Worm (Caenorhabditis elegans) whole organism, L2 larva: ENCODE data around the gene Y81G3A.4.

Source experiments
- F13H6.1 ChIP-seq: sonication (generic microtip); optimal IDR thresholded peaks from 2 replicates; lab custom pipeline; 2016; ENCODE audit warnings: missing genetic modification characterization, missing compliant biosample characterization
- R02D3.7 ChIP-seq: fragments of 150-350 bp; optimal IDR thresholded peaks from 2 replicates; lab custom pipeline; 2014; ENCODE audit warnings: missing biosample characterization, missing genetic modification characterization
- Y55F3AM.14 ChIP-seq: fragments of 200-800 bp; sonication (Bioruptor generic); optimal IDR thresholded peaks from 2 replicates; lab custom pipeline; 2018; ENCODE audit warnings: mild to moderate bottlenecking, missing genetic modification characterization, missing compliant biosample characterization
- alr-1 ChIP-seq: fragments of 150-350 bp; optimal IDR thresholded peaks from 2 replicates; lab custom pipeline; 2014; ENCODE audit warnings: missing biosample characterization, missing genetic modification characterization
- aly-2 ChIP-seq: fragments of 150-350 bp; optimal IDR thresholded peaks from 2 replicates; lab custom pipeline; 2014; ENCODE audit warnings: missing biosample characterization, missing genetic modification characterization
- ama-1 ChIP-seq: fragments of 150-350 bp; optimal IDR thresholded peaks from 2 replicates; lab custom pipeline; 2018; ENCODE audit warnings: inconsistent platforms
- ceh-16 ChIP-seq: fragments of 150-350 bp; optimal IDR thresholded peaks from 2 replicates; lab custom pipeline; 2014; ENCODE audit warnings: missing biosample characterization, missing genetic modification characterization
- ceh-82 ChIP-seq: fragments of 150-350 bp; optimal IDR thresholded peaks from 2 replicates; lab custom pipeline; 2014; ENCODE audit warnings: missing biosample characterization, missing genetic modification characterization
- crh-2 ChIP-seq: sonication (generic microtip); optimal IDR thresholded peaks from 2 replicates; lab custom pipeline; 2017; ENCODE audit warnings: missing biosample characterization, missing genetic modification characterization
- dmd-4 ChIP-seq: sonication (generic microtip); optimal IDR thresholded peaks from 2 replicates; lab custom pipeline; 2017; ENCODE audit warnings: missing biosample characterization, missing genetic modification characterization
- elt-1 ChIP-seq: fragments of 150-350 bp; optimal IDR thresholded peaks from 2 replicates; lab custom pipeline; 2014; ENCODE audit warnings: missing biosample characterization, missing genetic modification characterization
- elt-3 ChIP-seq: sonication (generic microtip); optimal IDR thresholded peaks from 2 replicates; lab custom pipeline; 2017; ENCODE audit warnings: missing biosample characterization, missing genetic modification characterization
- gmeb-1 ChIP-seq: fragments of 150-350 bp; optimal IDR thresholded peaks from 2 replicates; lab custom pipeline; 2014; ENCODE audit warnings: missing biosample characterization, missing genetic modification characterization
- lin-11 ChIP-seq: fragments of 150-350 bp; sonication (generic microtip); optimal IDR thresholded peaks from 2 replicates; lab custom pipeline; 2014; ENCODE audit warnings: missing biosample characterization, missing genetic modification characterization, inconsistent platforms, mixed read lengths
- lin-13 ChIP-seq: fragments of 150-350 bp; optimal IDR thresholded peaks from 2 replicates; lab custom pipeline; 2014; ENCODE audit warnings: missing biosample characterization, missing genetic modification reagents, missing genetic modification characterization
- lsy-2 ChIP-seq, 2 experiments: fragments of 150-350 bp in 1 of 2; sonication (generic microtip) in 1 of 2; optimal IDR thresholded peaks; 2 replicates each; lab custom pipeline; 2014 to 2017; ENCODE audit warnings: missing biosample characterization in 2 of 2, missing genetic modification characterization in 2 of 2
- mab-5 ChIP-seq: fragments of 150-350 bp; optimal IDR thresholded peaks from 2 replicates; lab custom pipeline; 2014; ENCODE audit warnings: missing biosample characterization, missing genetic modification characterization
- mbf-1 ChIP-seq: sonication (generic microtip); optimal IDR thresholded peaks from 2 replicates; lab custom pipeline; 2017; ENCODE audit warnings: missing biosample characterization, missing genetic modification characterization
- nhr-12 ChIP-seq: fragments of 150-350 bp; optimal IDR thresholded peaks from 2 replicates; lab custom pipeline; 2014; ENCODE audit warnings: missing biosample characterization, missing genetic modification characterization
- nhr-21 ChIP-seq: fragments of 150-350 bp; optimal IDR thresholded peaks from 2 replicates; lab custom pipeline; 2014; ENCODE audit warnings: missing biosample characterization, missing genetic modification characterization
- nhr-23 ChIP-seq: fragments of 150-350 bp; optimal IDR thresholded peaks from 2 replicates; lab custom pipeline; 2014; ENCODE audit warnings: missing biosample characterization, missing genetic modification reagents, missing genetic modification characterization
- nhr-237 ChIP-seq: fragments of 150-350 bp; optimal IDR thresholded peaks from 2 replicates; lab custom pipeline; 2014; ENCODE audit warnings: missing biosample characterization, missing genetic modification characterization
- nhr-25 ChIP-seq: fragments of 150-350 bp; sonication (generic microtip); optimal IDR thresholded peaks from 3 replicates; lab custom pipeline; 2014; ENCODE audit warnings: missing biosample characterization, missing genetic modification characterization
- peb-1 ChIP-seq: fragments of 150-350 bp; optimal IDR thresholded peaks from 2 replicates; lab custom pipeline; 2014; ENCODE audit warnings: missing biosample characterization, missing genetic modification characterization
- skn-1 ChIP-seq: sonication (generic microtip); optimal IDR thresholded peaks from 2 replicates; lab custom pipeline; 2017; ENCODE audit warnings: missing biosample characterization, missing genetic modification characterization
- sma-3 ChIP-seq: sonication (generic microtip); optimal IDR thresholded peaks from 2 replicates; lab custom pipeline; 2016; ENCODE audit warnings: missing genetic modification reagents, missing genetic modification characterization, missing compliant biosample characterization
- sma-9 ChIP-seq, 2 experiments: fragments of 150-350 bp in 1 of 2; sonication (generic microtip) in 1 of 2; optimal IDR thresholded peaks; 2 replicates each; lab custom pipeline; 2014 to 2016; ENCODE audit warnings: missing genetic modification characterization in 2 of 2, mild to moderate bottlenecking in 1 of 2, missing biosample characterization in 1 of 2, missing compliant biosample characterization in 1 of 2, missing genetic modification reagents in 1 of 2, moderate library complexity in 1 of 2
- unc-62 ChIP-seq: fragments of 150-350 bp; optimal IDR thresholded peaks from 2 replicates; lab custom pipeline; 2014; ENCODE audit warnings: missing biosample characterization, missing genetic modification reagents, missing genetic modification characterization
- zag-1 ChIP-seq: fragments of 150-350 bp; optimal IDR thresholded peaks from 2 replicates; lab custom pipeline; 2014; ENCODE audit warnings: missing biosample characterization, missing genetic modification characterization
- ztf-11 ChIP-seq: sonication (generic microtip); optimal IDR thresholded peaks from 2 replicates; lab custom pipeline; 2017; ENCODE audit warnings: missing biosample characterization, missing genetic modification characterization
- ztf-4 ChIP-seq: fragments of 150-350 bp; optimal IDR thresholded peaks from 2 replicates; lab custom pipeline; 2014; ENCODE audit warnings: missing biosample characterization, missing genetic modification characterization

Y81G3A.4 gene

DNA sequence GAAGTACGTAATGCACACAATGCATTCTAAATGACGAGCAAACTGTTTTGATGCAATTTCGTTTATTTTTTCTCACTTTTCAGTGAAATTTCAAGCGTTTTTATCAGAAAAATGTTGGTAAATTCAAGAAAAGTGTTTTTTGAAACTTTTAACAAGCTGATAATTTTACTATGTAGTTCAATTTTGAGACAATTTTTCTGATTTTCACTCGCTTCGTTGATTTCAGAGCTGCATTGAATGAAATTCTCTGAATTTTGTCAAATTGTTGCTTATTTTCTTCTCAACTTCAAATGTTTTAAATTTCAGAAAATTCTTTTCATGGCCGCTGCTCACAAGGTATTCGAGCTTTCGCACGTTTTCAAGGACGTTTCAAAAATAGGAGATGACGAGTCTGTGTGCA, 31.5 kb downstream of the Y81G3A.4 start, which contains the start of gene bath-45:
bath-45 (plus strand) TSS at position 301 of the 400 bp plus-strand sequence.
- TF ChIP-seq crh-2 (tag; lab: Kevin White, UChicago), result no peak
- TF ChIP-seq dmd-4, result no peak

- TF ChIP-seq ztf-4 (tag; lab: Kevin White, UChicago) (no peak), ceh-16 (tag; lab: Kevin White, UChicago) (no peak), skn-1 (tag; lab: Kevin White, UChicago) (no peak), alr-1 (tag; lab: Kevin White, UChicago) (no peak), nhr-25 (no peak), Y55F3AM.14 (GFP tag; lab: Kevin White, UChicago) (no peak), unc-62 (GFP tag; lab: Kevin White, UChicago) (no peak), elt-1 (tag; lab: Kevin White, UChicago) (no peak), peb-1 (tag; lab: Kevin White, UChicago) (no peak), nhr-237 (tag; lab: Kevin White, UChicago) (no peak), aly-2 (tag; lab: Kevin White, UChicago) (no peak), crh-2 (tag; lab: Kevin White, UChicago) (no peak), elt-3 (tag; lab: Kevin White, UChicago) (no peak), lsy-2 (tag; optimal IDR thresholded peaks at IDR 0.05; lab: Kevin White, UChicago) (no peak), lin-11 (no peak), dmd-4 (no peak), lin-13 (GFP tag; lab: Kevin White, UChicago) (no peak), gmeb-1 (tag; lab: Kevin White, UChicago) (no peak), sma-3 (GFP tag; lab: Kevin White, UChicago) (no peak)
Observed at ce11 chrII:13129602-13130001, 38.4 kb downstream of the Y81G3A.4 start, which contains the start of gene F29C12.6. Gene F29C12.6, plus strand, starts transcription at chrII:13129902.

ce11 chrII:13130576-13130975, 39.4 kb downstream of the Y81G3A.4 start:
- TF ChIP-seq dmd-4, result no peak
- no peak for TF ChIP-seq Y55F3AM.14 (GFP tag; lab: Kevin White, UChicago)
- TF ChIP-seq zag-1 (tag; lab: Kevin White, UChicago), result no peak
- TF ChIP-seq nhr-12 (tag; lab: Kevin White, UChicago), result no peak
- TF ChIP-seq nhr-23 (tag; lab: Kevin White, UChicago), result no peak
- TF ChIP-seq mbf-1, result no peak
- TF ChIP-seq peb-1 (tag; lab: Kevin White, UChicago), result no peak
- no peak for TF ChIP-seq aly-2 (tag; lab: Kevin White, UChicago)
- TF ChIP-seq ztf-11, result no peak
- TF ChIP-seq nhr-237 (tag; lab: Kevin White, UChicago), result no peak
- no peak for TF ChIP-seq R02D3.7
- TF ChIP-seq gmeb-1 (tag; lab: Kevin White, UChicago), result no peak
- TF ChIP-seq ceh-16 (tag; lab: Kevin White, UChicago), result no peak
- TF ChIP-seq skn-1 (tag; lab: Kevin White, UChicago), result no peak
- no peak for TF ChIP-seq ztf-4 (tag; lab: Kevin White, UChicago)
- TF ChIP-seq ceh-82 (tag; lab: Kevin White, UChicago), result no peak
- TF ChIP-seq nhr-21 (tag; lab: Kevin White, UChicago), result no peak

ce11 chrII:13139573-13139972, 48.4 kb downstream of the Y81G3A.4 start:
- TF ChIP-seq ama-1 (lab: Kevin White, UChicago) (no peak), sma-9 (GFP tag; optimal IDR thresholded peaks at IDR 0.05; lab: Kevin White, UChicago) (no peak), sma-9 (tag; optimal IDR thresholded peaks at IDR 0.05; lab: Kevin White, UChicago) (no peak), ceh-82 (tag; lab: Kevin White, UChicago) (no peak), Y55F3AM.14 (GFP tag; lab: Kevin White, UChicago) (no peak), crh-2 (tag; lab: Kevin White, UChicago) (no peak), F13H6.1 (tag; lab: Kevin White, UChicago) (no peak), alr-1 (tag; lab: Kevin White, UChicago) (no peak), nhr-12 (tag; lab: Kevin White, UChicago) (no peak), nhr-21 (tag; lab: Kevin White, UChicago) (no peak), mab-5 (tag; lab: Kevin White, UChicago) (no peak), aly-2 (tag; lab: Kevin White, UChicago) (no peak)

DNA sequence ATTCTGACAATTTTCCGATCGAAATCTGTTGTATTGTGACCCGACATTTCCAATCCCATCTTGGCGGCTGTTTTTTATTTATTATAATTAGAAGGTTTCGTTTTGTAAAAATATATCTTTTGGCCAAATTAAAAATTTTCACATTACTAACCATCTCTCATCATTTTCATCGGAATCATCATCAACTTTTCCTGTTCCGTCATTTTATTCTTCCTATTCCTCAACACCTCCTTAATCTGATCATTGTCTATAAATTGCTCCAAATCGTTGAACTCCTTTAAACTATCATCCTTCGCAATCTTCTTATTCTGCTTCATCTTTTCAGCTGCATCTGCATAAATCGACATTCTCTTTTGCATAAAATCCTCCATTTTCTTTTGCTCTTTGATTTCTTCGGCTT, 51.1 kb downstream of the Y81G3A.4 start:
- TF ChIP-seq R02D3.7, result no peak
